Worm (Caenorhabditis elegans) whole organism, young adult: ENCODE data around the gene tkr-3.
A peak's percentile ranks its signal among the peaks of the same experiment; 100 is the strongest.

Source experiments
- C06A6.2 ChIP-seq: fragments of 200-800 bp; sonication (Bioruptor generic); conservative IDR thresholded peaks from 2 replicates; pipeline ENCODE4 v1.3.6; 2022; ENCODE audit warnings: missing genetic modification characterization, missing compliant biosample characterization
- F37B4.10 ChIP-seq: fragments of 200-800 bp; sonication (Bioruptor generic); IDR thresholded peaks from 2 replicates; pipeline ENCODE4 v1.3.6; 2022; ENCODE audit warnings: missing genetic modification characterization, missing compliant biosample characterization
- F39B2.1 ChIP-seq: fragments of 200-800 bp; sonication (Bioruptor generic); IDR thresholded peaks from 2 replicates; pipeline ENCODE4 v1.3.6; 2022; ENCODE audit warnings: missing genetic modification reagents, missing genetic modification characterization, missing compliant biosample characterization
- F55B11.4 ChIP-seq: sonication (generic microtip); optimal IDR thresholded peaks from 2 replicates; lab custom pipeline; 2016; ENCODE audit warnings: missing compliant biosample characterization, missing genetic modification characterization, borderline replicate concordance; ENCODE audit not compliant: insufficient read depth
- K11D2.4 ChIP-seq: fragments of 200-800 bp; sonication (Bioruptor generic); IDR thresholded peaks from 2 replicates; pipeline ENCODE4 v1.3.6; 2022; ENCODE audit warnings: missing genetic modification reagents, missing genetic modification characterization, missing compliant biosample characterization
- Y79H2A.3 ChIP-seq: fragments of 200-800 bp; sonication (Bioruptor generic); conservative IDR thresholded peaks from 2 replicates; pipeline ENCODE4 v1.3.6; 2022; ENCODE audit warnings: missing genetic modification reagents, missing genetic modification characterization, missing compliant biosample characterization
- aptf-2 ChIP-seq: fragments of 200-800 bp; sonication (Bioruptor generic); conservative IDR thresholded peaks from 2 replicates; pipeline ENCODE4 v1.3.6; 2022; ENCODE audit warnings: missing genetic modification reagents, missing genetic modification characterization, missing compliant biosample characterization
- aptf-3 ChIP-seq: fragments of 200-800 bp; sonication (Bioruptor generic); IDR thresholded peaks from 2 replicates; pipeline ENCODE4 v1.3.6; 2022; ENCODE audit warnings: missing genetic modification characterization, missing compliant biosample characterization
- bed-1 ChIP-seq: fragments of 200-800 bp; sonication (Bioruptor generic); IDR thresholded peaks from 2 replicates; pipeline ENCODE4 v1.3.6; 2022; ENCODE audit warnings: missing genetic modification reagents, missing genetic modification characterization, missing compliant biosample characterization
- bed-2 ChIP-seq: fragments of 200-800 bp; sonication (Bioruptor generic); IDR thresholded peaks from 2 replicates; pipeline ENCODE4 v1.3.6; 2022; ENCODE audit warnings: missing genetic modification reagents, missing genetic modification characterization, missing compliant biosample characterization
- cebp-1 ChIP-seq, 2 experiments: fragments of 200-800 bp in 1 of 2; sonication (Bioruptor generic) in 1 of 2; sonication (generic microtip) in 1 of 2; IDR thresholded peaks in 1 of 2; optimal IDR thresholded peaks in 1 of 2; 2 replicates each; pipeline versions ENCODE4 v1.3.6 to Lab custom; 2017 to 2022; ENCODE audit warnings: missing compliant biosample characterization in 2 of 2, missing genetic modification characterization in 2 of 2, mild to moderate bottlenecking in 1 of 2, missing genetic modification reagents in 1 of 2, moderate library complexity in 1 of 2
- cebp-2 ChIP-seq: fragments of 200-800 bp; sonication (Bioruptor generic); IDR thresholded peaks from 2 replicates; pipeline ENCODE4 v1.3.6; 2022; ENCODE audit warnings: missing genetic modification characterization, missing compliant biosample characterization
- ceh-40 ChIP-seq: fragments of 200-800 bp; sonication (Bioruptor generic); IDR thresholded peaks from 2 replicates; pipeline ENCODE4 v1.3.6; 2022; ENCODE audit warnings: missing genetic modification characterization, missing compliant biosample characterization
- ceh-79 ChIP-seq: sonication (generic microtip); optimal IDR thresholded peaks from 2 replicates; lab custom pipeline; 2017; ENCODE audit warnings: mild to moderate bottlenecking, missing genetic modification characterization, missing compliant biosample characterization
- dox-1 ChIP-seq: fragments of 200-800 bp; sonication (Bioruptor generic); IDR thresholded peaks from 2 replicates; pipeline ENCODE4 v1.3.6; 2022; ENCODE audit warnings: missing genetic modification reagents, missing genetic modification characterization, missing compliant biosample characterization
- dpff-1 ChIP-seq: sonication (generic microtip); optimal IDR thresholded peaks from 2 replicates; lab custom pipeline; 2017; ENCODE audit warnings: mild to moderate bottlenecking, missing genetic modification characterization, missing compliant biosample characterization
- egrh-3 ChIP-seq: fragments of 200-800 bp; sonication (Bioruptor generic); IDR thresholded peaks from 2 replicates; pipeline ENCODE4 v1.3.6; 2022; ENCODE audit warnings: missing genetic modification reagents, missing genetic modification characterization, missing compliant biosample characterization
- hlh-12 ChIP-seq: sonication (generic microtip); optimal IDR thresholded peaks from 2 replicates; lab custom pipeline; 2016; ENCODE audit warnings: missing genetic modification characterization, missing compliant biosample characterization
- hmg-20 ChIP-seq: fragments of 200-800 bp; sonication (Bioruptor generic); IDR thresholded peaks from 2 replicates; pipeline ENCODE4 v1.3.6; 2022; ENCODE audit warnings: missing genetic modification reagents, missing genetic modification characterization, missing compliant biosample characterization
- hsf-1 ChIP-seq: fragments of 200-800 bp; sonication (Bioruptor generic); IDR thresholded peaks from 2 replicates; pipeline ENCODE4 v1.3.6; 2022; ENCODE audit warnings: missing genetic modification reagents, missing genetic modification characterization, missing compliant biosample characterization
- let-607 ChIP-seq, 2 experiments: fragments of 200-800 bp in 1 of 2; sonication (Bioruptor generic) in 1 of 2; sonication (generic microtip) in 1 of 2; optimal IDR thresholded peaks; 2 replicates each; lab custom pipeline; 2016 to 2018; ENCODE audit warnings: mild to moderate bottlenecking in 2 of 2, missing compliant biosample characterization in 2 of 2, missing genetic modification characterization in 2 of 2, moderate library complexity in 2 of 2, missing genotype in 1 of 2
- lin-26 ChIP-seq: fragments of 200-800 bp; sonication (Bioruptor generic); IDR thresholded peaks from 2 replicates; pipeline ENCODE4 v1.3.6; 2022; ENCODE audit warnings: missing genetic modification reagents, missing genetic modification characterization, missing compliant biosample characterization
- lin-54 ChIP-seq: fragments of 200-800 bp; sonication (Bioruptor generic); optimal IDR thresholded peaks from 2 replicates; lab custom pipeline; 2018; ENCODE audit warnings: mild to moderate bottlenecking, missing genetic modification characterization, missing compliant biosample characterization
- lir-1 ChIP-seq: fragments of 200-800 bp; sonication (Bioruptor generic); conservative IDR thresholded peaks from 2 replicates; pipeline ENCODE4 v1.3.6; 2022; ENCODE audit warnings: missing genetic modification reagents, missing genetic modification characterization, missing compliant biosample characterization
- lsl-1 ChIP-seq: fragments of 200-800 bp; sonication (Bioruptor generic); optimal IDR thresholded peaks from 2 replicates; lab custom pipeline; 2018; ENCODE audit warnings: mild to moderate bottlenecking, missing genetic modification characterization, moderate library complexity, missing compliant biosample characterization
- madf-10 ChIP-seq: sonication (generic microtip); optimal IDR thresholded peaks from 2 replicates; lab custom pipeline; 2016; ENCODE audit warnings: mild to moderate bottlenecking, missing genetic modification characterization, missing compliant biosample characterization
- madf-3 ChIP-seq: fragments of 200-800 bp; sonication (Bioruptor generic); IDR thresholded peaks from 2 replicates; pipeline ENCODE4 v1.3.6; 2022; ENCODE audit warnings: missing genetic modification reagents, missing genetic modification characterization, missing compliant biosample characterization
- madf-6 ChIP-seq: fragments of 200-800 bp; sonication (Bioruptor generic); IDR thresholded peaks from 2 replicates; pipeline ENCODE4 v1.3.6; 2022; ENCODE audit warnings: missing genetic modification reagents, missing genetic modification characterization, missing compliant biosample characterization
- madf-8 ChIP-seq: fragments of 200-800 bp; sonication (Bioruptor generic); conservative IDR thresholded peaks from 2 replicates; pipeline ENCODE4 v1.3.6; 2022; ENCODE audit warnings: missing genetic modification reagents, missing genetic modification characterization, missing compliant biosample characterization
- mcd-1 ChIP-seq: fragments of 200-800 bp; sonication (Bioruptor generic); IDR thresholded peaks from 2 replicates; pipeline ENCODE4 v1.3.6; 2022; ENCODE audit warnings: missing genetic modification reagents, missing genetic modification characterization, missing compliant biosample characterization
- mes-4 ChIP-seq: sonication (generic microtip); optimal IDR thresholded peaks from 2 replicates; lab custom pipeline; 2016; ENCODE audit warnings: missing genotype, missing genetic modification characterization, missing compliant biosample characterization
- nhr-179 ChIP-seq: sonication (generic microtip); optimal IDR thresholded peaks from 2 replicates; lab custom pipeline; 2016; ENCODE audit warnings: mild to moderate bottlenecking, missing genetic modification characterization, missing compliant biosample characterization
- nhr-80 ChIP-seq: sonication (generic microtip); optimal IDR thresholded peaks from 2 replicates; lab custom pipeline; 2016; ENCODE audit warnings: missing genetic modification characterization, missing compliant biosample characterization
- pbrm-1 ChIP-seq: fragments of 200-800 bp; sonication (Bioruptor generic); IDR thresholded peaks from 2 replicates; pipeline ENCODE4 v1.3.6; 2022; ENCODE audit warnings: missing genetic modification reagents, missing genetic modification characterization, missing compliant biosample characterization
- sdz-38 ChIP-seq: sonication (generic microtip); optimal IDR thresholded peaks from 2 replicates; lab custom pipeline; 2016; ENCODE audit warnings: missing genotype, missing genetic modification characterization, missing compliant biosample characterization
- somi-1 ChIP-seq: fragments of 200-800 bp; sonication (Bioruptor generic); optimal IDR thresholded peaks from 2 replicates; lab custom pipeline; 2018; ENCODE audit warnings: mild to moderate bottlenecking, missing genetic modification characterization, missing compliant biosample characterization
- tlf-1 ChIP-seq: fragments of 200-800 bp; sonication (Bioruptor generic); optimal IDR thresholded peaks from 2 replicates; lab custom pipeline; 2018; ENCODE audit warnings: mild to moderate bottlenecking, missing genetic modification characterization, missing compliant biosample characterization
- zim-3 ChIP-seq: sonication (generic microtip); optimal IDR thresholded peaks from 2 replicates; lab custom pipeline; 2017; ENCODE audit warnings: mild to moderate bottlenecking, missing genetic modification characterization, moderate library complexity, missing compliant biosample characterization
- ztf-22 ChIP-seq: fragments of 200-800 bp; sonication (Bioruptor generic); optimal IDR thresholded peaks from 2 replicates; lab custom pipeline; 2018; ENCODE audit warnings: mild to moderate bottlenecking, missing genetic modification characterization, moderate library complexity, missing compliant biosample characterization
- ztf-26 ChIP-seq: sonication (generic microtip); optimal IDR thresholded peaks from 2 replicates; lab custom pipeline; 2017; ENCODE audit warnings: missing genetic modification characterization, missing compliant biosample characterization
- ztf-28 ChIP-seq: fragments of 200-800 bp; sonication (Bioruptor generic); IDR thresholded peaks from 2 replicates; pipeline ENCODE4 v1.3.6; 2022; ENCODE audit warnings: missing genetic modification reagents, missing genetic modification characterization, missing compliant biosample characterization
- ztf-3 ChIP-seq: fragments of 200-800 bp; sonication (Bioruptor generic); optimal IDR thresholded peaks from 2 replicates; lab custom pipeline; 2018; ENCODE audit warnings: mild to moderate bottlenecking, missing genetic modification characterization, missing compliant biosample characterization
- ztf-6 ChIP-seq: fragments of 200-800 bp; sonication (Bioruptor generic); IDR thresholded peaks from 2 replicates; pipeline ENCODE4 v1.3.6; 2022; ENCODE audit warnings: missing genetic modification reagents, missing genetic modification characterization, missing compliant biosample characterization

Gene tkr-3

DNA sequence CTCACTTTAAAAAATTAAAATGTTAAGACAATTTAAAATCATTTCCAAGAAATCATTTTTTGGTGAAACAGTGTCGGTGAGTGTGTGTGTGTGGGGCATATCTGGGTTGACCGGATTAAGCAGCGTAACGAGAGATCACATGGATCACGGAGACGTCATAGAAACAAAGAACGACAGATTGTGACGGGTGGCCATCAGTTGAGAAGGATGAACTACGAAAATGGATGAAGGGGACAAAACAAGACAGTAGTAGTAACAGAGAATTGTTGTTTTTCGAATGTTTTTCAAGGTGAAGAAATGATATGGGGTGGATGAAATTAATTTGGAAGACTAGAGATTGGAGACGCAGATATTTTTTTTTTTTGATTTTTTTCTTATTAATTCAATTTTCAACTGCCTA lies 14.6 kb upstream of the tkr-3 start:
- TF ChIP-seq lsl-1 (GFP tag; lab: Kevin White, UChicago) = no peak
- no peak for TF ChIP-seq madf-10 (tag; lab: Kevin White, UChicago)
- no peak for TF ChIP-seq madf-6
- no peak for TF ChIP-seq ztf-6 (GFP tag; lab: Robert Waterston, UW)
- no peak for TF ChIP-seq somi-1 (GFP tag; lab: Kevin White, UChicago)
- TF ChIP-seq hmg-20 (GFP tag; lab: Robert Waterston, UW) = no peak
- no peak for TF ChIP-seq aptf-3 (GFP tag; lab: Robert Waterston, UW)
- TF ChIP-seq lir-1 (GFP tag; lab: Robert Waterston, UW) = no peak
- TF ChIP-seq cebp-2 (GFP tag; lab: Robert Waterston, UW) = no peak
- TF ChIP-seq nhr-179 (tag; lab: Kevin White, UChicago) = no peak
- TF ChIP-seq ztf-26 (tag; lab: Kevin White, UChicago) = no peak
- TF ChIP-seq dox-1 (GFP tag; lab: Robert Waterston, UW) = no peak
- no peak for TF ChIP-seq aptf-2 (GFP tag; lab: Robert Waterston, UW)
- no peak for TF ChIP-seq ztf-28
- TF ChIP-seq F39B2.1 (GFP tag; lab: Robert Waterston, UW) = no peak
- TF ChIP-seq bed-1 (GFP tag; lab: Robert Waterston, UW) = no peak
- no peak for TF ChIP-seq lin-26 (GFP tag; lab: Robert Waterston, UW)
- no peak for TF ChIP-seq bed-2 (GFP tag; lab: Robert Waterston, UW)
- TF ChIP-seq Y79H2A.3 (GFP tag; lab: Robert Waterston, UW) = no peak

DNA sequence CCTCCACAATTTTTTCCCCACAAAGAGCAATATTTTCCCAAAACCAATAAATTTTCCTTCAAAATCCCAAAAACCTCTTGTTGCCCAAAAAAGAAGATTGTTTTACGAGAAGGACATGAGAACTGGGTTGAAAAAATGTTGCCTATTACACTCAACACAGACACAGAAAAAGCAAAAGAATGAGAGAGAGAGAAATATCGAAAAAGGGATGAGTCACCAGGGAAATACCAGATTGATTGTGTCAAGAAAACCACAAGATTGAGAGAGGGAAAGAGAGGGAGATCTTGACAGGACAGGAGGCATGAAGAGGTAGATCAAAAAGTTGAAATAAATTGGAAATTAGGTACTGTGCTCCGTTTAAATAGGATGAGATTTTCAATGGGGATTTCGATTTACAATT lies 12.9 kb upstream of the tkr-3 start:
- TF ChIP-seq pbrm-1 (GFP tag; lab: Robert Waterston, UW) (no peak), dpff-1 (tag; lab: Kevin White, UChicago) (no peak), lin-54 (GFP tag; lab: Kevin White, UChicago) (no peak), tlf-1 (GFP tag; lab: Kevin White, UChicago) (no peak), C06A6.2 (GFP tag; lab: Robert Waterston, UW) (no peak), ztf-3 (GFP tag; lab: Kevin White, UChicago) (no peak)

DNA sequence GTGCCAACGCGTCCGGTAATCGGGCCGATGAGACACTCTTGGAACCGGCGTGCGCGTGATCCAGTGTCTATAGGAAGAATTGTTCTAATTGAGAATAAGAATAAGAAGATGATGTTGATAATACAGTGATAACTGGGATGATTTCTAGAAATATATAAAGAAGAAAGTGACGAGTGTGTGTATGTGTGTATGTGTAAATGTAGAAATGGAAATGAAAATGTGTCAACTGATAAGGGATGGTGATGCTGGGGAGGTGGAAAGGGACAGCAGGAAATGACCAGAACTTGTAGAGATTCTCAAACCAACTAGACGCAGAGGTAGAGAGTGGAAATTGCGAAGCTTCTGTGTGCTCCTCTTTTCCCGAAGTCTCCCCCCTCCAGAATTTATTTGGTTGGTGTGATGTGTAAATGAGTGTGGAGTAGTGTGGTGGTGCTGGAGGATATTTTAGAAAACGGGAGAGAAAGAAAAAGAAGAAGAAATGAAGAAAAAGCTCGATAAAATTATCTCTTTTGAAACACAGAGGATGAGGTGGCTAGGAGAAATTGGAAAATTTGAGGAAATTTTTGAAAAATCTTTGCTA lies 12.0 kb upstream of the tkr-3 start:
- TF ChIP-seq let-607 (tag; optimal IDR thresholded peaks at IDR 0.05; lab: Kevin White, UChicago) = peak; percentile 22 to 77
- no peak for TF ChIP-seq Y79H2A.3 (GFP tag; lab: Robert Waterston, UW)
- TF ChIP-seq nhr-80 = peak; percentile 52
- no peak for TF ChIP-seq ceh-79 (tag; lab: Kevin White, UChicago)

ce11 chrIV:5131781-5132180 lies 9.9 kb upstream of the tkr-3 start:
- TF ChIP-seq hsf-1 (GFP tag; lab: Robert Waterston, UW) (no peak), mes-4 (tag; lab: Kevin White, UChicago) (no peak), ceh-40 (GFP tag; lab: Robert Waterston, UW) (no peak), mcd-1 (GFP tag; lab: Robert Waterston, UW) (no peak), lsl-1 (GFP tag; lab: Kevin White, UChicago) (no peak), hlh-12 (no peak), zim-3 (tag; lab: Kevin White, UChicago) (no peak), madf-8 (no peak), madf-3 (no peak), F55B11.4 (tag; lab: Kevin White, UChicago) (no peak), ztf-22 (no peak), K11D2.4 (no peak), egrh-3 (GFP tag; lab: Robert Waterston, UW) (no peak), cebp-1 (GFP tag; IDR thresholded peaks at IDR 0.05; lab: Robert Waterston, UW) (no peak), cebp-1 (tag; optimal IDR thresholded peaks at IDR 0.05; lab: Kevin White, UChicago) (no peak), sdz-38 (tag; lab: Kevin White, UChicago) (no peak), F37B4.10 (no peak), Y79H2A.3 (GFP tag; lab: Robert Waterston, UW) (no peak)
